Worm (Caenorhabditis elegans) whole organism, late embryonic: ENCODE data around the gene B0303.14.

Experiments
- F13H6.1 ChIP-seq: sonication (generic microtip); optimal IDR thresholded peaks from 2 replicates; lab custom pipeline; 2016; ENCODE audit warnings: missing genetic modification characterization, missing compliant biosample characterization
- ama-1 ChIP-seq: fragments of 150-350 bp; optimal IDR thresholded peaks from 2 replicates; lab custom pipeline; 2014
- nhr-11 ChIP-seq: fragments of 150-350 bp; optimal IDR thresholded peaks from 2 replicates; lab custom pipeline; 2014; ENCODE audit warnings: missing biosample characterization, missing genetic modification characterization

- TF ChIP-seq ama-1 (lab: Kevin White, UChicago) (no peak), nhr-11 (tag; lab: Kevin White, UChicago) (no peak), F13H6.1 (tag; lab: Kevin White, UChicago) (no peak)
Measured at ce11 chrIII:8745214-8745613, 29.2 kb upstream of the B0303.14 start.
